Worm (Caenorhabditis elegans): ENCODE results near the gene K02D10.3.

DNA sequence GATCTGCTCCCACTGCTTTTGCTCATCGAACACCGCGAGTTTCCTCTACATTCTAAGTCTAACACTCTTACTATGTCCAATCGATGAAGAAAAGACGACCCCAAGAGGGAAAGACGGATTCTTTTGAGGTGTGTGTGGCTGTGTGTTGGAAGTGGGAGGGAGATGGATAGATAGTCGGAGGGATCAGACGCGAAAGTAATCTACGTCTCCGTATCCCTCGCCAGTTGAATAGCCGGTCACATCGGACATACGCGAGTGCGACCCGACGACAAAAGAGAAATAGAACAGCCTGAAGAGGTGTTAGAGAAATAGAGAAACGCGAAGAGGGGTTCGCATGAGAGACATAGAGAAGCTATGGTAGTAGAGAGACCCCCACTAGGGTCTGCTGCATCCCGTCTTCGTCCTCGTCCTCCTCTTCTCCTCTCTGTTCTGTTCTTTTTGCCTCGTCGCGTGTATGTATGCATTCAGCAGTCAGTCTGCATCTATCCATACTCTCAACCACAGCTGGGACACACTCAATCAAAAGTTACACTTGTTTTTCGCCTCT lies 23.9 kb upstream of the K02D10.3 start:
- TF ChIP-seq flt-1 (GFP tag; IDR thresholded peaks at IDR 0.05) = no peak
- TF ChIP-seq ztf-29 (GFP tag; IDR thresholded peaks at IDR 0.05) = no peak; the same call in 1 of the 2 replicates
- TF ChIP-seq ref-1 (GFP tag; conservative IDR thresholded peaks at IDR 0.05) = no peak
- no peak for TF ChIP-seq tab-1 (GFP tag; IDR thresholded peaks at IDR 0.05)
- peak; percentile 82 for TF ChIP-seq cog-1 (tag; optimal IDR thresholded peaks at IDR 0.05)
- no peak for TF ChIP-seq ztf-23 (GFP tag; IDR thresholded peaks at IDR 0.05)
- no peak for TF ChIP-seq med-1 (GFP tag; optimal IDR thresholded peaks at IDR 0.05; ENCODE audit: insufficient read depth)
- no peak for TF ChIP-seq klf-2 (GFP tag; conservative IDR thresholded peaks at IDR 0.05)
- TF ChIP-seq T22C8.4 (GFP tag; IDR thresholded peaks at IDR 0.05) = peak; percentile 68
